Fruit fly (Drosophila melanogaster): Measurements from ENCODE around the gene CG15484.
A peak's percentile ranks its signal among the peaks of the same experiment; 100 is the strongest.

DNA sequence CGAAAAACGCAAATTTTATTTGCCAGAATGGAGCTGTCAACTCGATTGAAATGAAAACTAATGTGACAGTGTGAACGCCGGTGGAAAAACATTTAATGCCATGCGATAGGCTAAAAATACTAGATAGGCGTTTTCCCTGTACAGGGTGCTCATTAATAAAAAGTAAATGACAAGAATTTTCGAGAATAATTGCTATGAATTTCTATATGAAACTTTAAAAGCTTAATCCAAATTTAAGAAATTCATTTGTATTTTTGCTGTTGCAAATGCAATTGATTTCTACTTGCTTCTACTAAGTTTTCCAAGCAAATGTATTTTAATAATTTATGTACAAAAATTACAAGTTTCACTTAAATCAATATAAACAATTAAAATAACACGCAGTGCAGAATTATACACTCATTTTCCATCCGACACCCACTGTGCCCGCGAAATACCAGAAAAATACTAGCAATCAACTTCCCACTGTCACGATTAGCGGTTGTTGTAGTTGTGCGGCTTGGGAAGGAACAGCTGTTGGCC is 14.3 kb upstream of the CG15484 start, which contains the start of gene Pih1D1:
- peak; percentile 88 for TF ChIP-seq CG10348 (GFP tag; IDR thresholded peaks at IDR 0.05)
- peak; percentile 96 for TF ChIP-seq CG9948 (tag; optimal IDR thresholded peaks at IDR 0.05)
- TF ChIP-seq Pif1B (GFP tag; optimal IDR thresholded peaks at IDR 0.05) = peak; percentile 83
- peak; percentile 94 for TF ChIP-seq rn (GFP tag; IDR thresholded peaks at IDR 0.05)
- peak; percentile 98 for TF ChIP-seq CG14655 (GFP tag; optimal IDR thresholded peaks at IDR 0.05)
- TF ChIP-seq gl (tag; optimal IDR thresholded peaks at IDR 0.05) = peak; percentile 67
- TF ChIP-seq CG13204 (GFP tag; optimal IDR thresholded peaks at IDR 0.05) = peak; percentile 40
- no peak for TF ChIP-seq D1 (tag; optimal IDR thresholded peaks at IDR 0.05)
- peak; percentile 96 for TF ChIP-seq CG8159 (tag; optimal IDR thresholded peaks at IDR 0.05)
- TF ChIP-seq CG15710 (tag; optimal IDR thresholded peaks at IDR 0.05) = peak; percentile 95
- TF ChIP-seq CG34367 (tag; optimal IDR thresholded peaks at IDR 0.05) = peak; percentile 89
- peak; percentile 92 for TF ChIP-seq Snoo (tag; optimal IDR thresholded peaks at IDR 0.05)
- no peak for TF ChIP-seq EcR (GFP tag; optimal IDR thresholded peaks at IDR 0.05)
- peak; percentile 97 for TF ChIP-seq CG4496 (GFP tag; IDR thresholded peaks at IDR 0.05)
